Fruit fly (Drosophila melanogaster) whole organism, adult: Measurements from ENCODE around the gene CG4914.

Experiments used
- CG12768 ChIP-seq: fragments of 200-800 bp; sonication (Bioruptor generic); optimal IDR thresholded peaks from 2 replicates; lab custom pipeline; 2017; ENCODE audit warnings: missing biosample characterization, missing genetic modification characterization, mild to moderate bottlenecking, moderate library complexity, missing genetic modification reagents
- CG5204 ChIP-seq: fragments of 200-800 bp; sonication (Bioruptor generic); optimal IDR thresholded peaks from 2 replicates; lab custom pipeline; 2016; ENCODE audit warnings: missing biosample characterization, missing genetic modification characterization
- CG7045 ChIP-seq: fragments of 200-800 bp; sonication (Bioruptor generic); optimal IDR thresholded peaks from 2 replicates; lab custom pipeline; 2017; ENCODE audit warnings: missing biosample characterization, mild to moderate bottlenecking, missing genetic modification characterization
- Clk ChIP-seq: fragments of 200-800 bp; sonication (Bioruptor generic); optimal IDR thresholded peaks from 2 replicates; lab custom pipeline; 2017; ENCODE audit warnings: missing biosample characterization, missing genetic modification characterization
- Mnt ChIP-seq: fragments of 200-800 bp; sonication (Bioruptor generic); optimal IDR thresholded peaks from 2 replicates; lab custom pipeline; 2016; ENCODE audit warnings: missing biosample characterization, mild to moderate bottlenecking, missing genetic modification characterization
- bab1 ChIP-seq: fragments of 200-800 bp; sonication (Bioruptor generic); optimal IDR thresholded peaks from 3 replicates; lab custom pipeline; 2019; ENCODE audit warnings: missing biosample characterization, mild to moderate bottlenecking, missing genetic modification characterization, moderate library complexity
- cic ChIP-seq: fragments of 200-800 bp; sonication (Bioruptor generic); optimal IDR thresholded peaks from 2 replicates; lab custom pipeline; 2017; ENCODE audit warnings: missing biosample characterization, mild to moderate bottlenecking, missing genetic modification characterization, moderate library complexity
- cnc ChIP-seq, 2 experiments: fragments of >200 bp; optimal IDR thresholded peaks; 2 replicates each; lab custom pipeline; 2017
- kay ChIP-seq: fragments of 200-800 bp; sonication (Bioruptor generic); peaks from one replicate; lab custom pipeline; 2016; ENCODE audit warnings: missing biosample characterization, missing genetic modification characterization, borderline replicate concordance
- ovo ChIP-seq: fragments of 200-800 bp; sonication (Bioruptor generic); optimal IDR thresholded peaks from 2 replicates; lab custom pipeline; 2016; ENCODE audit warnings: missing biosample characterization, missing genetic modification characterization
- tj ChIP-seq: fragments of 200-800 bp; sonication (Bioruptor generic); optimal IDR thresholded peaks from 3 replicates; lab custom pipeline; 2017; ENCODE audit warnings: missing biosample characterization, mild to moderate bottlenecking, missing genetic modification characterization, moderate library complexity

DNA sequence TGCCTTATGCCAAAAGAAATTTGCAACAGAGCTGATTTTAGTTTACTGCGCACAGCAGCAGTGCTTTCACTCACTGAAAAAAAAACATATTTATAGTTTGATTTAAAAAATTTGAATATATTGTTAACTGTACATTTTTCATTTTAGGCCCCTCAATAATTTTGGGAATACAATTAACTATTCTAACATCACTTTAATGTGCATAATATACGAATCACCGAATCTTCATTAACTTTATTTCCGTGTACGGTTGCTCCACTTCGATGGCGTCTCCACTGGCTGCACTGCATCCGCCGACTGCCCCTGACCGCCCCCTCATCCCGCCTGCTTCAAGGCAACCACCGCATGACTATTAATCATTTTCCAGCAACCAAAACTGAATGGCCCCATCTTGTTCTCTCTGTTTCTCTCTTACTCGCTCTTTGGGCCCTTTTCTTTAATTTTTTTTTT, 41.2 kb downstream of the CG4914 start:
- no peak for TF ChIP-seq Clk (GFP tag; lab: Kevin White, UChicago)
- TF ChIP-seq CG5204 (GFP tag; lab: Kevin White, UChicago) = no peak
- no peak for TF ChIP-seq cic (GFP tag; lab: Kevin White, UChicago)
- TF ChIP-seq kay (GFP tag; lab: Kevin White, UChicago) = no peak
- TF ChIP-seq tj (GFP tag; lab: Kevin White, UChicago) = peak; percentile 17
- no peak for TF ChIP-seq CG12768 (GFP tag; lab: Kevin White, UChicago)
- TF ChIP-seq cnc (optimal IDR thresholded peaks at IDR 0.05; lab: Kevin White, UChicago) = no peak
- TF ChIP-seq ovo (GFP tag; lab: Kevin White, UChicago) = no peak
- TF ChIP-seq bab1 (GFP tag; lab: Kevin White, UChicago) = no peak
- TF ChIP-seq CG7045 (GFP tag; lab: Kevin White, UChicago) = no peak
- TF ChIP-seq Mnt (GFP tag; lab: Kevin White, UChicago) = no peak
